Fruit fly (Drosophila melanogaster) S2 (cell line): Measurements from ENCODE around the gene Cpr76Bd.
"Not testable (repeated sequence)": the region's sequence is repeated elsewhere in the genome, so short reads cannot be mapped to it uniquely, and the experiment has no call there.

ENCODE experiments used
- CG8478 ChIP-seq: fragments of >200 bp; optimal IDR thresholded peaks from 2 replicates; lab custom pipeline; 2018
- CTCF ChIP-seq, 2 experiments: fragments of >200 bp; optimal IDR thresholded peaks; 2 replicates each; lab custom pipeline; 2018

Cpr76Bd gene

dm6 chr3L:19532443-19532842 lies at the start of gene Cpr76Bd:
TSS of gene Cpr76Bd (plus strand) at chr3L:19532743.
- TF ChIP-seq CTCF (optimal IDR thresholded peaks at IDR 0.05; lab: Kevin White, UChicago) = no peak

- TF ChIP-seq CG8478 (no peak), CTCF (optimal IDR thresholded peaks at IDR 0.05; lab: Kevin White, UChicago) (no peak)
These were observed 49.5 kb upstream of the Cpr76Bd start for dm6 chr3L:19483007-19483406.

dm6 chr3L:19486398-19486797 lies 46.1 kb upstream of the Cpr76Bd start, which contains the start of gene brv1:
TSS of gene brv1 (minus strand) at chr3L:19486498.
- TF ChIP-seq CG8478 = no peak
- TF ChIP-seq CTCF (optimal IDR thresholded peaks at IDR 0.05; lab: Kevin White, UChicago) = no peak

dm6 chr3L:19487260-19487659 lies 45.3 kb upstream of the Cpr76Bd start, which contains the start of gene CG32212:
TSS of gene CG32212 (plus strand) at chr3L:19487560.
- not testable (repeated sequence) for TF ChIP-seq CTCF (optimal IDR thresholded peaks at IDR 0.05; lab: Kevin White, UChicago); CG8478

dm6 chr3L:19494954-19495353 lies 37.6 kb upstream of the Cpr76Bd start:
- TF ChIP-seq CTCF (optimal IDR thresholded peaks at IDR 0.05; lab: Kevin White, UChicago) (no peak), CG8478 (no peak)

- TF ChIP-seq CG8478 (no peak), CTCF (optimal IDR thresholded peaks at IDR 0.05; lab: Kevin White, UChicago) (no peak)
These were observed 36.5 kb upstream of the Cpr76Bd start for dm6 chr3L:19495991-19496588.

dm6 chr3L:19496600-19496999 lies 35.9 kb upstream of the Cpr76Bd start:
- TF ChIP-seq CTCF (optimal IDR thresholded peaks at IDR 0.05; lab: Kevin White, UChicago) (no peak), CG8478 (no peak)

dm6 chr3L:19497135-19497534 lies 35.4 kb upstream of the Cpr76Bd start:
- TF ChIP-seq CTCF (optimal IDR thresholded peaks at IDR 0.05; lab: Kevin White, UChicago) (no peak), CG8478 (no peak)

DNA sequence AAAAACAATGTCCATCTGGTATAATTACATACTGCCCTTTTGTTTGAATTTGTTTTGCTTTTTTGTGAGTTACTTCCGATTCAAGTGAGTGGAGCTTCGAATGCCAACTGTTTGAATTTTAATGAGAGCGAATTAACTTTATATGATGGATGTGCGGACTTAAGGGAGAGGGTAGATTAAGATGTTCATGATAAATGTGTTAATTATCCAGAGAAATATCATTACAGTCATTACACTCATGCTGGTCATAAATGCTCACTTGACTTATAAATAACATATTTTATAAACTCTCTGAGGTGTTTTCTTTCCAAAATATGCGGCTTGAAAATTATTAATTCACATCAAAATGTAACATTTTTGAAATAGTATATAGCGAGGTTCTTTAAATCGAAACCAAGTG lies 34.9 kb upstream of the Cpr76Bd start, which contains the start of gene CG9449:
CG9449 (minus strand) TSS at position 101 of the 400 bp plus-strand sequence.
- TF ChIP-seq CTCF (optimal IDR thresholded peaks at IDR 0.05; lab: Kevin White, UChicago) (no peak), CG8478 (no peak)

- TF ChIP-seq CTCF (optimal IDR thresholded peaks at IDR 0.05; lab: Kevin White, UChicago) (no peak), CG8478 (no peak)
These were observed 33.2 kb upstream of the Cpr76Bd start for dm6 chr3L:19499334-19499733.

DNA sequence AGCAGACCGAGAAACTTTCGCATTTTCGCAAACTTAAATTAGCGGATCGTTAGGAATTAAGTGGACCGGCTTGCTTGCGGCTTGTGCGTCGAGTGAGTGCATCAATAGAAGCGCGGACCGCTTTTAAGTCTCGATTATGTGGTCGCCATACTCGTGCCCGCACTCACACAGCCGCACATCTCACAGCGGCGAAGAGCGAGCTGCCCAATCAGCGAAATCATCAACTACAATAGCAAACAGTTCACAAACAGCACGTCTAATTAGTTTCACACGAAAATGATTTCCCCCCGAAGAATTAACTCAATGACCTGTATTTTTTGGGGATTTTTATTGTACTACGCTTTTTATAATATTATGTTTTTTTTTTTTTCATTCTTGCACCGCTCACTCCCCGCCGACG lies 31.8 kb upstream of the Cpr76Bd start, which contains the start of gene CG9451:
CG9451 (minus strand) TSS at position 101 of the 400 bp plus-strand sequence.
- no peak for TF ChIP-seq CTCF (optimal IDR thresholded peaks at IDR 0.05; lab: Kevin White, UChicago)
- no peak for TF ChIP-seq CG8478

DNA sequence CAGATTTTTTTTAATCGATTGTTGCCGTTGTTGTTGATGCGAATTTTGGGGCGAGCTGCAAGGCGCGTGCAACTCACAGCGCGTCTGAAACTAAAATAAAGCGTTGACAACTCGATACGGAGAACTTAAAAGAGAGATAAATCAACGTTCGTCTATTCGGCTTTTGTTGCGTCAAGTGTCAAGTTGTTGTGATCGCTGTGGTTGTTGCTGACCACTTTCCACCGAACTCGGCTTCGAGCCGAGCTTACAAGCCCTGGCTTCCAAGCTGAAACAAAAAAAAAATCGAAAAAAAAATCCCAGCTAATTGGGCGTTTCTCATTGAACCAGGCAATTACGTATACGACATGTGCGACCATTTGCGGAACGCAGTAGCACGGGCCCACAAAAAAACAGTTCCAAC lies 28.8 kb upstream of the Cpr76Bd start, which contains the start of gene CG9452:
CG9452 (minus strand) TSS at position 101 of the 400 bp plus-strand sequence.
- TF ChIP-seq CTCF (optimal IDR thresholded peaks at IDR 0.05; lab: Kevin White, UChicago) (no peak), CG8478 (no peak)

DNA sequence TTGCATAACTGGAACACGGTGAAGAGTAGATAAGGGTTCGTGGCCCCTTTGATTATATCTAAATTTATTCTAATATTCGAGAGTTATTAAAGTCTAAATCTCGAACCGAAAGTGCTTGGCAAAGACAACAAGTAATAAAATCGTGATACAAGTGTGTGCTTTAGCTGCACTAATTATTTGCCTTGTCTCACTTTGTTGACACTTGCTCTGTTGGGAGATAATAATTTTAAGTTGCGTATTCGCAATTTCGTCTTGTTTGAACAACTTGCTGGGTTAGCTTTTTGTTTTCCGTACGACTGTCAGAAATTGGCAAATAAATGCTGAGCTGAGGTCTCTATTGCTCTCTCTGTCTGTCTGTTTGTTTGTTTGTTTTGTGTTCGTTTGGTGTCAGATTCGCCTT lies 27.8 kb upstream of the Cpr76Bd start:
- TF ChIP-seq CTCF (optimal IDR thresholded peaks at IDR 0.05; lab: Kevin White, UChicago) (no peak), CG8478 (no peak)

dm6 chr3L:19512672-19513071 lies 19.9 kb upstream of the Cpr76Bd start:
- no peak for TF ChIP-seq CTCF (optimal IDR thresholded peaks at IDR 0.05; lab: Kevin White, UChicago)
- no peak for TF ChIP-seq CG8478

- TF ChIP-seq CG8478 (no peak), CTCF (optimal IDR thresholded peaks at IDR 0.05; lab: Kevin White, UChicago) (peak; percentile 90 to 96)
These were observed 16.0 kb upstream of the Cpr76Bd start for dm6 chr3L:19516547-19516946.

dm6 chr3L:19518232-19518631 lies 14.3 kb upstream of the Cpr76Bd start, which contains the start of gene Cpr76Ba:
TSS of gene Cpr76Ba (minus strand) at chr3L:19518332.
- no peak for TF ChIP-seq CG8478
- no peak for TF ChIP-seq CTCF (optimal IDR thresholded peaks at IDR 0.05; lab: Kevin White, UChicago)

DNA sequence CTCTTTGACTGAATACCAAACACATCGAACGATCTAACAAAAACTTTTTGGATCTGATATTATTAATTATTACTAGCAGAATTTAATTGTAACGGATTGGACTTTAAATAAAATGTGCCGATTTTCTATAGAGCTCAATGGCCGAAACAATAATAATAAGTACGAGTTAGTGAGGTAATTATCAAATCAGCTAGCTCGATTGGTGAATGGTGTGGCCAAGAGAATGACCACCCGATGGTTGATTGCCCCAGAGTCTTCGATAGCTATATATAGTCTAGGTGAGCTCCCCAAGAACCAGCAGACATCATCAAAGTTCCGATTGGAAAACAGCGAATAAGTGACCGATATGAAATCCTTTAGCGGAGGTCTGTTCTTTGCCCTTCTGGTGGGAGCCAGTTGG lies 13.2 kb upstream of the Cpr76Bd start, which contains the start of gene Cpr76Bb:
Cpr76Bb (plus strand) TSS at position 301 of the 400 bp plus-strand sequence.
- TF ChIP-seq CG8478 (no peak), CTCF (optimal IDR thresholded peaks at IDR 0.05; lab: Kevin White, UChicago) (no peak)
